Worm (Caenorhabditis elegans) whole organism, L2 larva: ENCODE data around the gene ule-5.

ENCODE experiments used
- mdl-1 ChIP-seq, 2 experiments: fragments of 150-350 bp in 1 of 2; sonication (generic microtip) in 1 of 2; optimal IDR thresholded peaks; 2 replicates each; lab custom pipeline; 2017; ENCODE audit warnings: missing biosample characterization in 2 of 2, missing genetic modification characterization in 2 of 2
- skn-1 ChIP-seq: sonication (generic microtip); optimal IDR thresholded peaks from 2 replicates; lab custom pipeline; 2017; ENCODE audit warnings: missing biosample characterization, missing genetic modification characterization
- unc-39 ChIP-seq: fragments of 150-350 bp; optimal IDR thresholded peaks from 2 replicates; lab custom pipeline; 2014; ENCODE audit warnings: missing biosample characterization, missing genetic modification characterization
- unc-62 ChIP-seq: fragments of 150-350 bp; optimal IDR thresholded peaks from 2 replicates; lab custom pipeline; 2014; ENCODE audit warnings: missing biosample characterization, missing genetic modification reagents, missing genetic modification characterization

DNA sequence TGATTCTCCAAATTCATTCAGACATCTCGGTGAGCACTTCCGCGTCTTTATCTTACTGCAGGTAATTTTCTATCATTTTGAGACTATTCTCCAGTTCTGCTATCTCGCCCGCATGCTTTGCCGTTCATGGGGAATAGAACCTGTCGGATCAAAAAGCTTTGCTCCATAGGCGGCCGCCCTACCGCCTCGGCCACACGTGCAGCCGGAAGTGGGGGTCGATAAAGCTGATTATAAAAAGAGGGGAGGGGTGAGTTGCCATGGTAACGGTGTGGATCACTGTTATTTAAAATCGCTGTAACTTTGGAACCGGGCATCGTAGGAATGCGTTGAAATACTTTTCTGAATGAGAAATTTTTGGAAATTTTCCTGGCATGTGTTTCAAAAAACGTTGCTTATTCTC is 12.5 kb upstream of the ule-5 start:
- TF ChIP-seq skn-1 (tag; lab: Kevin White, UChicago) (no peak), unc-39 (tag; lab: Kevin White, UChicago) (no peak), mdl-1 (tag; optimal IDR thresholded peaks at IDR 0.05; lab: Kevin White, UChicago) (no peak), unc-62 (GFP tag; lab: Kevin White, UChicago) (no peak)
